In genomic region chrX:4116834-4117736, dm6 we compare ENCODE assay signal across 5 fruit fly cellular contexts.
TF ChIP-seq lines count a peak whose summit lies in the region.

Gene tyf (plus strand): TSS chrX:4117020.
Gene Tip60 (minus strand): TSS chrX:4117487.

- no peak for TF ChIP-seq CTCF in whole organism, embryonic (GFP tag; optimal IDR thresholded peaks at IDR 0.05; lab: Kevin White, UChicago)

TF ChIP-seq in whole organism, adult, 20 proteins besides CTCF, POLR2A, EP300 and RAD21:
- peak; percentile 63 for TF ChIP-seq tj (GFP tag; optimal IDR thresholded peaks at IDR 0.05; lab: Kevin White, UChicago)
- no peak for TF ChIP-seq Hr96 (GFP tag; optimal IDR thresholded peaks at IDR 0.05; lab: Kevin White, UChicago)
- TF ChIP-seq CG14711 (tag; optimal IDR thresholded peaks at IDR 0.05; lab: Kevin White, UChicago) = peak; percentile 74
- TF ChIP-seq CG7101 (tag; optimal IDR thresholded peaks at IDR 0.05; lab: Kevin White, UChicago) = peak; percentile 38
- peak; percentile 61 for TF ChIP-seq bab1 (GFP tag; optimal IDR thresholded peaks at IDR 0.05; lab: Kevin White, UChicago)
- TF ChIP-seq CG11617 (GFP tag; optimal IDR thresholded peaks at IDR 0.05; lab: Kevin White, UChicago) = peak; percentile 3
- peak; percentile 59 for TF ChIP-seq CG1620 (GFP tag; optimal IDR thresholded peaks at IDR 0.05; lab: Kevin White, UChicago)
- peak; percentile 58 for TF ChIP-seq Crg-1 (GFP tag; optimal IDR thresholded peaks at IDR 0.05; lab: Kevin White, UChicago)
- peak; percentile 78 to 89 for TF ChIP-seq cnc (optimal IDR thresholded peaks at IDR 0.05; lab: Kevin White, UChicago)
- TF ChIP-seq CG7045 (GFP tag; optimal IDR thresholded peaks at IDR 0.05; lab: Kevin White, UChicago) = no peak
- TF ChIP-seq Mnt (GFP tag; optimal IDR thresholded peaks at IDR 0.05; lab: Kevin White, UChicago) = peak; percentile 69
- TF ChIP-seq Clk (GFP tag; optimal IDR thresholded peaks at IDR 0.05; lab: Kevin White, UChicago) = no peak
- peak; percentile 39 for TF ChIP-seq pad (GFP tag; optimal IDR thresholded peaks at IDR 0.05; lab: Kevin White, UChicago)

TF ChIP-seq in whole organism, embryonic, 481 proteins besides CTCF, POLR2A, EP300 and RAD21 (continues in another document):
- no peak for TF ChIP-seq Stat92E (GFP tag; optimal IDR thresholded peaks at IDR 0.05; lab: Kevin White, UChicago)
- no peak for TF ChIP-seq CG3726 (GFP tag; IDR thresholded peaks at IDR 0.05; lab: Robert Waterston, UW)
- no peak for TF ChIP-seq CG4854 (GFP tag; optimal IDR thresholded peaks at IDR 0.05; lab: Kevin White, UChicago)
- TF ChIP-seq HLHmδ (GFP tag; optimal IDR thresholded peaks at IDR 0.05; lab: Kevin White, UChicago) = no peak
- no peak for TF ChIP-seq Asciz (GFP tag; optimal IDR thresholded peaks at IDR 0.05; lab: Kevin White, UChicago)
- TF ChIP-seq wdn (GFP tag; IDR thresholded peaks at IDR 0.05; lab: Robert Waterston, UW) = no peak
- TF ChIP-seq so (GFP tag; IDR thresholded peaks at IDR 0.05; lab: Robert Waterston, UW) = 0 out of 3 replicates have a peak, but pooled peaks have one; percentile 47
- TF ChIP-seq CG11696 (GFP tag; IDR thresholded peaks at IDR 0.05; lab: Robert Waterston, UW) = no peak
- TF ChIP-seq Dp (GFP tag; optimal IDR thresholded peaks at IDR 0.05; lab: Kevin White, UChicago) = peak; percentile 49
- no peak for TF ChIP-seq CG17912 (GFP tag; optimal IDR thresholded peaks at IDR 0.05; lab: Kevin White, UChicago)
- TF ChIP-seq row (GFP tag; IDR thresholded peaks at IDR 0.05; lab: Robert Waterston, UW) = peak; percentile 47
- TF ChIP-seq CG18476 (GFP tag; optimal IDR thresholded peaks at IDR 0.05; lab: Kevin White, UChicago) = no peak
- TF ChIP-seq PHDP (tag; optimal IDR thresholded peaks at IDR 0.05; lab: Kevin White, UChicago) = no peak
- TF ChIP-seq fd64A (GFP tag; optimal IDR thresholded peaks at IDR 0.05; lab: Kevin White, UChicago) = no peak
- no peak for TF ChIP-seq CG6854 (GFP tag; optimal IDR thresholded peaks at IDR 0.05; lab: Kevin White, UChicago)
- TF ChIP-seq Kr (GFP tag; optimal IDR thresholded peaks at IDR 0.05; lab: Kevin White, UChicago) = no peak
- no peak for TF ChIP-seq CG1024 (GFP tag; IDR thresholded peaks at IDR 0.05; lab: Robert Waterston, UW)
- TF ChIP-seq aop (GFP tag; IDR thresholded peaks at IDR 0.05; lab: Robert Waterston, UW) = no peak
- no peak for TF ChIP-seq CG11398 (GFP tag; optimal IDR thresholded peaks at IDR 0.05; lab: Kevin White, UChicago)
- TF ChIP-seq bigmax (GFP tag; optimal IDR thresholded peaks at IDR 0.05; lab: Kevin White, UChicago) = no peak
- no peak for TF ChIP-seq Mes4 (GFP tag; optimal IDR thresholded peaks at IDR 0.05; lab: Kevin White, UChicago)

TF ChIP-seq in whole organism, prepupa, 60 proteins besides CTCF, POLR2A, EP300 and RAD21 (continues in another document):
- TF ChIP-seq salr (GFP tag; optimal IDR thresholded peaks at IDR 0.05; lab: Kevin White, UChicago) (no peak), Sox14 (GFP tag; optimal IDR thresholded peaks at IDR 0.05; lab: Kevin White, UChicago) (no peak), CG11902 (GFP tag; optimal IDR thresholded peaks at IDR 0.05; lab: Kevin White, UChicago) (no peak), eg (GFP tag; IDR thresholded peaks at IDR 0.05; lab: Robert Waterston, UW) (peak; percentile 61; the same call in 2 of the 3 replicates), spab (GFP tag; optimal IDR thresholded peaks at IDR 0.05; lab: Kevin White, UChicago) (no peak), esn (GFP tag; optimal IDR thresholded peaks at IDR 0.05; lab: Kevin White, UChicago) (peak; percentile 16), Eip75B (GFP tag; optimal IDR thresholded peaks at IDR 0.05; lab: Kevin White, UChicago) (no peak), Lpt (GFP tag; optimal IDR thresholded peaks at IDR 0.05; lab: Kevin White, UChicago) (no peak), cyc (GFP tag; optimal IDR thresholded peaks at IDR 0.05; lab: Kevin White, UChicago) (peak; percentile 44), Smox (GFP tag; optimal IDR thresholded peaks at IDR 0.05; lab: Kevin White, UChicago) (no peak), Eip78C (GFP tag; lab: Kevin White, UChicago) (peak; percentile 66), CG6854 (GFP tag; optimal IDR thresholded peaks at IDR 0.05; lab: Kevin White, UChicago) (peak; percentile 21), Sox102F (GFP tag; optimal IDR thresholded peaks at IDR 0.05; lab: Kevin White, UChicago) (no peak), CG32006 (GFP tag; optimal IDR thresholded peaks at IDR 0.05; lab: Kevin White, UChicago) (no peak), fd59A (GFP tag; optimal IDR thresholded peaks at IDR 0.05; lab: Kevin White, UChicago) (no peak), Hr39 (GFP tag; optimal IDR thresholded peaks at IDR 0.05; lab: Kevin White, UChicago) (peak; percentile 21), CG11762 (GFP tag; optimal IDR thresholded peaks at IDR 0.05; lab: Kevin White, UChicago; ENCODE audit: insufficient read depth) (no peak), achi (GFP tag; optimal IDR thresholded peaks at IDR 0.05; lab: Kevin White, UChicago) (peak; percentile 85), CG9139 (GFP tag; optimal IDR thresholded peaks at IDR 0.05; lab: Kevin White, UChicago) (no peak), svp (GFP tag; lab: Kevin White, UChicago) (peak; percentile 78), CG1621 (tag; optimal IDR thresholded peaks at IDR 0.05; lab: Kevin White, UChicago) (no peak), CG34406 (GFP tag; optimal IDR thresholded peaks at IDR 0.05; lab: Kevin White, UChicago) (no peak)

TF ChIP-seq in whole organism, pupa, 21 proteins besides CTCF, POLR2A, EP300 and RAD21:
- TF ChIP-seq Snoo (tag; optimal IDR thresholded peaks at IDR 0.05; lab: Kevin White, UChicago) = peak; percentile 3
- TF ChIP-seq CG10348 (GFP tag; IDR thresholded peaks at IDR 0.05; lab: Robert Waterston, UW) = no peak
- peak; percentile 57; the same call in 2 of the 3 replicates for TF ChIP-seq CG4496 (GFP tag; IDR thresholded peaks at IDR 0.05; lab: Robert Waterston, UW)
- no peak for TF ChIP-seq CG8159 (tag; optimal IDR thresholded peaks at IDR 0.05; lab: Kevin White, UChicago)
- peak; percentile 21 for TF ChIP-seq Pif1B (GFP tag; optimal IDR thresholded peaks at IDR 0.05; lab: Kevin White, UChicago)
- peak; percentile 55 for TF ChIP-seq EcR (GFP tag; optimal IDR thresholded peaks at IDR 0.05; lab: Kevin White, UChicago)

TF ChIP-seq in whole organism, wandering third instar larva, 38 proteins besides CTCF, POLR2A, EP300 and RAD21 (continues in another document):
- peak; percentile 32 for TF ChIP-seq h (GFP tag; optimal IDR thresholded peaks at IDR 0.05; lab: Kevin White, UChicago)
- TF ChIP-seq brk (GFP tag; optimal IDR thresholded peaks at IDR 0.05; lab: Kevin White, UChicago) = no peak
- TF ChIP-seq N (GFP tag; optimal IDR thresholded peaks at IDR 0.05; lab: Kevin White, UChicago) = peak; percentile 2
- TF ChIP-seq Abd-B (GFP tag; optimal IDR thresholded peaks at IDR 0.05; lab: Kevin White, UChicago) = no peak
- TF ChIP-seq CG32264 (GFP tag; optimal IDR thresholded peaks at IDR 0.05; lab: Kevin White, UChicago) = no peak
- TF ChIP-seq HLH106 (tag; optimal IDR thresholded peaks at IDR 0.05; lab: Kevin White, UChicago) = peak; percentile 36
- TF ChIP-seq Sp1 (GFP tag; optimal IDR thresholded peaks at IDR 0.05; lab: Kevin White, UChicago) = peak; percentile 11
- no peak for TF ChIP-seq pan (optimal IDR thresholded peaks at IDR 0.05; lab: Kevin White, UChicago)
- TF ChIP-seq Hnf4 (GFP tag; optimal IDR thresholded peaks at IDR 0.05; lab: Kevin White, UChicago) = peak; percentile 72
- no peak for TF ChIP-seq woc (GFP tag; optimal IDR thresholded peaks at IDR 0.05; lab: Kevin White, UChicago)
- no peak for TF ChIP-seq Dif (GFP tag; optimal IDR thresholded peaks at IDR 0.05; lab: Kevin White, UChicago; ENCODE audit: partially characterized antibody)
- peak; percentile 10 for TF ChIP-seq CG9705 (GFP tag; optimal IDR thresholded peaks at IDR 0.05; lab: Kevin White, UChicago)
- no peak for TF ChIP-seq dl (GFP tag; optimal IDR thresholded peaks at IDR 0.05; lab: Kevin White, UChicago; ENCODE audit: insufficient read depth in 1 of 2, partially characterized antibody in 2 of 2)
- TF ChIP-seq foxo (GFP tag; optimal IDR thresholded peaks at IDR 0.05; lab: Kevin White, UChicago) = peak in 1 of 2 experiments; percentile 54
- no peak for TF ChIP-seq sv (GFP tag; optimal IDR thresholded peaks at IDR 0.05; lab: Kevin White, UChicago)
- TF ChIP-seq ey (GFP tag; optimal IDR thresholded peaks at IDR 0.05; lab: Kevin White, UChicago) = peak; percentile 17
- no peak for TF ChIP-seq OdsH (GFP tag; optimal IDR thresholded peaks at IDR 0.05; lab: Kevin White, UChicago)
- TF ChIP-seq Dfd (GFP tag; optimal IDR thresholded peaks at IDR 0.05; lab: Kevin White, UChicago) = no peak
- no peak for TF ChIP-seq Rel (GFP tag; optimal IDR thresholded peaks at IDR 0.05; lab: Kevin White, UChicago)
- peak; percentile 5 for TF ChIP-seq Rel (tag; optimal IDR thresholded peaks at IDR 0.05; lab: Kevin White, UChicago)
- no peak for TF ChIP-seq Mio (GFP tag; optimal IDR thresholded peaks at IDR 0.05; lab: Kevin White, UChicago)
- no peak for TF ChIP-seq dmrt93B (GFP tag; optimal IDR thresholded peaks at IDR 0.05; lab: Kevin White, UChicago)
- TF ChIP-seq Hr78 (GFP tag; optimal IDR thresholded peaks at IDR 0.05; lab: Kevin White, UChicago) = no peak
- no peak for TF ChIP-seq lola (GFP tag; optimal IDR thresholded peaks at IDR 0.05; lab: Kevin White, UChicago)
- TF ChIP-seq Myc (optimal IDR thresholded peaks at IDR 0.05; lab: Kevin White, UChicago) = peak; percentile 5
- peak; percentile 38 for TF ChIP-seq fru (GFP tag; optimal IDR thresholded peaks at IDR 0.05; lab: Kevin White, UChicago)
- peak; percentile 11 for TF ChIP-seq br (GFP tag; optimal IDR thresholded peaks at IDR 0.05; lab: Kevin White, UChicago)
- no peak for TF ChIP-seq dsf (GFP tag; optimal IDR thresholded peaks at IDR 0.05; lab: Kevin White, UChicago; ENCODE audit: borderline replicate concordance)
- no peak for TF ChIP-seq sage (GFP tag; optimal IDR thresholded peaks at IDR 0.05; lab: Kevin White, UChicago)
- TF ChIP-seq Jra (GFP tag; optimal IDR thresholded peaks at IDR 0.05; lab: Kevin White, UChicago) = peak; percentile 48
- TF ChIP-seq Hr83 (GFP tag; optimal IDR thresholded peaks at IDR 0.05; lab: Kevin White, UChicago; ENCODE audit: poor library complexity, severe bottlenecking) = peak; percentile 39
- TF ChIP-seq CrebA (GFP tag; optimal IDR thresholded peaks at IDR 0.05; lab: Kevin White, UChicago; ENCODE audit: borderline replicate concordance) = no peak
- TF ChIP-seq rgr (GFP tag; optimal IDR thresholded peaks at IDR 0.05; lab: Kevin White, UChicago) = peak; percentile 70
- TF ChIP-seq psq (GFP tag; optimal IDR thresholded peaks at IDR 0.05; lab: Kevin White, UChicago) = no peak
- TF ChIP-seq usp (GFP tag; optimal IDR thresholded peaks at IDR 0.05; lab: Kevin White, UChicago) = no peak
- no peak for TF ChIP-seq jim (GFP tag; optimal IDR thresholded peaks at IDR 0.05; lab: Kevin White, UChicago)
- TF ChIP-seq tai (GFP tag; optimal IDR thresholded peaks at IDR 0.05; lab: Kevin White, UChicago) = no peak
- no peak for TF ChIP-seq GATAd (GFP tag; optimal IDR thresholded peaks at IDR 0.05; lab: Kevin White, UChicago)
